Fruit fly (Drosophila melanogaster): ENCODE results near the gene gammaTub23C.
A peak's percentile ranks its signal among the peaks of the same experiment; 100 is the strongest.

The gammaTub23C gene

dm6 chr2L:2931555-2932131 is 41.0 kb upstream of the gammaTub23C start (continued):
- TF ChIP-seq crp (GFP tag; optimal IDR thresholded peaks at IDR 0.05) (no peak), CG2889 (GFP tag; IDR thresholded peaks at IDR 0.05) (no peak), ken (GFP tag; IDR thresholded peaks at IDR 0.05) (no peak), slou (GFP tag; optimal IDR thresholded peaks at IDR 0.05) (no peak), onecut (GFP tag; IDR thresholded peaks at IDR 0.05) (no peak), zfh1 (GFP tag; IDR thresholded peaks at IDR 0.05) (no peak), CG17361 (GFP tag; IDR thresholded peaks at IDR 0.05) (no peak), dm (GFP tag; optimal IDR thresholded peaks at IDR 0.05) (no peak), unpg (GFP tag; optimal IDR thresholded peaks at IDR 0.05) (peak; percentile 28), Hr51 (GFP tag; optimal IDR thresholded peaks at IDR 0.05) (peak in 1 of 2 experiments; percentile 47), CG6791 (GFP tag; IDR thresholded peaks at IDR 0.05; ENCODE audit: partially characterized antibody) (no peak), E2f1 (GFP tag; IDR thresholded peaks at IDR 0.05) (no peak), CG17385 (GFP tag; optimal IDR thresholded peaks at IDR 0.05) (no peak), CG10431 (GFP tag; optimal IDR thresholded peaks at IDR 0.05) (no peak), CG12236 (GFP tag; optimal IDR thresholded peaks at IDR 0.05) (no peak), Asciz (GFP tag; optimal IDR thresholded peaks at IDR 0.05) (no peak), Optix (GFP tag; IDR thresholded peaks at IDR 0.05) (no peak), CG12219 (GFP tag; optimal IDR thresholded peaks at IDR 0.05) (no peak), fd102C (GFP tag; optimal IDR thresholded peaks at IDR 0.05) (no peak)

DNA sequence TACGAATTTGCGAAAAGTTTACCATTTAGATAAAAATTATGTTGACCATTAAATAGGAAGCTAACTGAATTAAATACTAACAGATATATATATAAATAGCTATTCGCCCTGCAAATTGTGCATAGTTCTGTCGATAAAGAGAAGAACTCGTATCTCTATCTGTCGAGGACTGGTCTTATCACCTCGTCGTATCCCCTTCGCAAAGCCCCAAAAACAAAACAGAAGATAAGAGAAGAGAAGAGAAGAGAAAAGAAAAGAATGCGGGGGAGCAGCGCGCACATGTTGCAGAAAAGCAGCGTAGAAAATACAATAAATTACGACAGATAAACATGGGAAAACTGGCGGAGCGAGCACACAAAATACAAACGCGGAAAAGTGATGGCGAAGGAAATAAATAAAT is 37.0 kb upstream of the gammaTub23C start:
- TF ChIP-seq CG3726 (GFP tag; IDR thresholded peaks at IDR 0.05) = no peak
- TF ChIP-seq CG4730 (GFP tag; IDR thresholded peaks at IDR 0.05) = no peak
- TF ChIP-seq sr (GFP tag; IDR thresholded peaks at IDR 0.05) = peak; percentile 61; the same call in 2 of the 3 replicates
- no peak for TF ChIP-seq CG2116 (GFP tag; optimal IDR thresholded peaks at IDR 0.05)
- TF ChIP-seq sd (tag; optimal IDR thresholded peaks at IDR 0.05) = peak; percentile 48
- no peak for TF ChIP-seq CG2678 (tag; optimal IDR thresholded peaks at IDR 0.05)
- TF ChIP-seq wek (GFP tag; optimal IDR thresholded peaks at IDR 0.05) = no peak
- no peak for TF ChIP-seq gem (tag; optimal IDR thresholded peaks at IDR 0.05)
- TF ChIP-seq CG31224 (GFP tag; IDR thresholded peaks at IDR 0.05) = no peak
- TF ChIP-seq CG8478 (optimal IDR thresholded peaks at IDR 0.05) = no peak
- TF ChIP-seq Ptx1 (GFP tag; IDR thresholded peaks at IDR 0.05) = no peak
- TF ChIP-seq CG6175 (GFP tag; IDR thresholded peaks at IDR 0.05) = no peak
- no peak for TF ChIP-seq CrebB (tag; optimal IDR thresholded peaks at IDR 0.05)
- TF ChIP-seq CG10321 (GFP tag; IDR thresholded peaks at IDR 0.05) = no peak
- no peak for TF ChIP-seq CG9215 (GFP tag; IDR thresholded peaks at IDR 0.05)
- TF ChIP-seq crol (GFP tag; IDR thresholded peaks at IDR 0.05) = peak; percentile 53; the same call in 1 of the 2 replicates

dm6 chr2L:2939698-2940097 is 33.0 kb upstream of the gammaTub23C start:
- TF ChIP-seq CG14441 (GFP tag; IDR thresholded peaks at IDR 0.05) (no peak), D19A (tag; optimal IDR thresholded peaks at IDR 0.05) (peak; percentile 64)

DNA sequence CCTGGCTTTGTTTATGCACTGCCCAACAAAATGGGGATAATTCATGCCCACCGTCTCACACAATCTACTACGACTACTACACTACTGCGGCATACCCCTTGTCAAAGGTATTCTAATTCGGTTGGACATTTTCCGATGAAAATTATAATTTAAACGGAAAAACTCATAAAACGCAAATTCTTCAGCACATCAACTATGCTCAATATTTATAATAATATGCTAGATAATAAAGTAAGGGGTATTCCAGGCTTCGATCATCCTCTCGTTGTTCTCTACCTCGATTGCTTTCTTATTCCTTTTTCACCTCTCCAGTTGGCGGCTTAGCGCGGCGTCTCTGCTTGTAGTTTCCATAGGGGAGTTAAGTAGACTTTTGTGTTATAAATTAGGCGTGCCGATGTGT is 31.3 kb upstream of the gammaTub23C start:
- TF ChIP-seq Kr (GFP tag; optimal IDR thresholded peaks at IDR 0.05) (no peak), CG10147 (GFP tag; optimal IDR thresholded peaks at IDR 0.05) (no peak), Drgx (GFP tag; IDR thresholded peaks at IDR 0.05) (no peak), bigmax (GFP tag; optimal IDR thresholded peaks at IDR 0.05) (no peak), usp (GFP tag; optimal IDR thresholded peaks at IDR 0.05) (no peak), YL-1 (GFP tag; optimal IDR thresholded peaks at IDR 0.05) (no peak), CG7271 (tag; optimal IDR thresholded peaks at IDR 0.05) (no peak), CG4617 (GFP tag; optimal IDR thresholded peaks at IDR 0.05; ENCODE audit: borderline replicate concordance) (no peak), ap (GFP tag; IDR thresholded peaks at IDR 0.05) (no peak), Atf3 (GFP tag; optimal IDR thresholded peaks at IDR 0.05) (no peak), cato (GFP tag; optimal IDR thresholded peaks at IDR 0.05; ENCODE audit: borderline replicate concordance) (no peak), h (optimal IDR thresholded peaks at IDR 0.05) (no peak), CG17361 (GFP tag; IDR thresholded peaks at IDR 0.05) (no peak), CG10321 (GFP tag; IDR thresholded peaks at IDR 0.05) (no peak), CG14965 (GFP tag; optimal IDR thresholded peaks at IDR 0.05; ENCODE audit: borderline replicate concordance) (no peak)
